Worm (Caenorhabditis elegans) whole organism, L4 larva: ENCODE data around the gene ZK622.5.

Experiments used
- R02D3.7 ChIP-seq: fragments of 150-350 bp; sonication (generic microtip); optimal IDR thresholded peaks from 3 replicates; lab custom pipeline; 2014; ENCODE audit warnings: missing biosample characterization, missing genetic modification characterization
- T20F7.1 ChIP-seq: fragments of 200-800 bp; sonication (Bioruptor generic); optimal IDR thresholded peaks from 2 replicates; lab custom pipeline; 2018; ENCODE audit warnings: mild to moderate bottlenecking, missing genetic modification characterization, missing compliant biosample characterization
- Y5F2A.4 ChIP-seq: fragments of 200-800 bp; sonication (Bioruptor generic); optimal IDR thresholded peaks from 2 replicates; lab custom pipeline; 2018; ENCODE audit warnings: mild to moderate bottlenecking, missing genetic modification characterization, missing compliant biosample characterization
- ZK337.2 ChIP-seq: fragments of 200-800 bp; sonication (Bioruptor generic); IDR thresholded peaks from 2 replicates; pipeline ENCODE4 v1.3.6; 2022; ENCODE audit warnings: missing genetic modification reagents, missing genetic modification characterization, missing compliant biosample characterization
- aha-1 ChIP-seq: fragments of 150-350 bp; peaks from one replicate; lab custom pipeline; 2014; ENCODE audit warnings: missing biosample characterization, missing genetic modification characterization
- arid-1 ChIP-seq: fragments of 200-800 bp; sonication (Bioruptor generic); conservative IDR thresholded peaks from 2 replicates; pipeline ENCODE4 v1.3.6; 2022; ENCODE audit warnings: missing genetic modification reagents, missing genetic modification characterization, missing compliant biosample characterization
- attf-4 ChIP-seq: sonication (generic microtip); optimal IDR thresholded peaks from 3 replicates; lab custom pipeline; 2017; ENCODE audit warnings: missing biosample characterization, missing genetic modification characterization
- ces-1 ChIP-seq: fragments of 150-350 bp; sonication (generic microtip); optimal IDR thresholded peaks from 4 replicates; lab custom pipeline; 2014; ENCODE audit warnings: missing biosample characterization, missing genetic modification reagents, missing genetic modification characterization
- cey-2 ChIP-seq: sonication (generic microtip); optimal IDR thresholded peaks from 3 replicates; lab custom pipeline; 2017; ENCODE audit warnings: missing genetic modification characterization, mild to moderate bottlenecking, missing compliant biosample characterization, antibody characterized with exemption, borderline replicate concordance; ENCODE audit not compliant: insufficient read depth
- daf-16 ChIP-seq, 3 experiments: sonication (generic microtip); optimal IDR thresholded peaks; 2 replicates each; lab custom pipeline; 2016 to 2017; ENCODE audit warnings: missing genetic modification characterization in 3 of 3, missing genetic modification reagents in 3 of 3, mild to moderate bottlenecking in 2 of 3, missing compliant biosample characterization in 2 of 3, missing biosample characterization in 1 of 3, moderate library complexity in 1 of 3
- dmd-6 ChIP-seq: fragments of 200-800 bp; sonication (Bioruptor generic); IDR thresholded peaks from 2 replicates; pipeline ENCODE4 v1.3.6; 2022; ENCODE audit warnings: missing genetic modification reagents, missing genetic modification characterization, missing compliant biosample characterization
- duxl-1 ChIP-seq: sonication (generic microtip); optimal IDR thresholded peaks from 2 replicates; lab custom pipeline; 2016; ENCODE audit warnings: mild to moderate bottlenecking, missing genetic modification characterization, moderate library complexity, missing compliant biosample characterization; ENCODE audit not compliant: poor library complexity
- dve-1 ChIP-seq: sonication (generic microtip); optimal IDR thresholded peaks from 2 replicates; lab custom pipeline; 2017; ENCODE audit warnings: antibody characterized with exemption, mild to moderate bottlenecking, missing genetic modification characterization, missing compliant biosample characterization; ENCODE audit not compliant: insufficient read depth
- fos-1 ChIP-seq: fragments of 150-350 bp; optimal IDR thresholded peaks from 2 replicates; lab custom pipeline; 2014; ENCODE audit warnings: missing biosample characterization, missing genetic modification characterization
- hif-1 ChIP-seq, 2 experiments: sonication (generic microtip); optimal IDR thresholded peaks; 2 replicates each; lab custom pipeline; 2016 to 2017; ENCODE audit warnings: missing compliant biosample characterization in 2 of 2, missing genetic modification characterization in 2 of 2, missing genetic modification reagents in 2 of 2, missing genotype in 2 of 2, mild to moderate bottlenecking in 1 of 2
- hlh-11 ChIP-seq: fragments of 200-800 bp; sonication (Bioruptor generic); optimal IDR thresholded peaks from 2 replicates; lab custom pipeline; 2018; ENCODE audit warnings: mild to moderate bottlenecking, missing genetic modification characterization, missing compliant biosample characterization
- hlh-30 ChIP-seq: sonication (generic microtip); optimal IDR thresholded peaks from 2 replicates; lab custom pipeline; 2017; ENCODE audit warnings: antibody characterized with exemption, mild to moderate bottlenecking, missing genetic modification characterization, missing compliant biosample characterization; ENCODE audit not compliant: insufficient read depth
- hmg-1.1 ChIP-seq: fragments of 200-800 bp; sonication (Bioruptor generic); IDR thresholded peaks from 2 replicates; pipeline ENCODE4 v1.3.6; 2022; ENCODE audit warnings: missing genetic modification reagents, missing genetic modification characterization, missing compliant biosample characterization
- jun-1 ChIP-seq: fragments of 150-350 bp; optimal IDR thresholded peaks from 2 replicates; lab custom pipeline; 2014; ENCODE audit warnings: missing biosample characterization, missing genetic modification reagents, missing genetic modification characterization
- lin-29 ChIP-seq: fragments of 200-800 bp; sonication (Bioruptor generic); IDR thresholded peaks from 2 replicates; pipeline ENCODE4 v1.3.6; 2022; ENCODE audit warnings: missing genetic modification reagents, missing genetic modification characterization, missing compliant biosample characterization
- lsy-2 ChIP-seq, 2 experiments: fragments of 150-350 bp in 1 of 2; sonication (generic microtip) in 1 of 2; optimal IDR thresholded peaks; 2 replicates each; lab custom pipeline; 2014 to 2017; ENCODE audit warnings: missing biosample characterization in 2 of 2, missing genetic modification characterization in 2 of 2
- madf-5 ChIP-seq, 2 experiments: fragments of 200-800 bp; sonication (Bioruptor generic); IDR thresholded peaks; 2 replicates each; pipeline ENCODE4 v1.3.6; 2022; ENCODE audit warnings: missing compliant biosample characterization in 2 of 2, missing genetic modification characterization in 2 of 2
- madf-9 ChIP-seq: fragments of 200-800 bp; sonication (Bioruptor generic); conservative IDR thresholded peaks from 2 replicates; pipeline ENCODE4 v1.3.6; 2022; ENCODE audit warnings: missing genetic modification reagents, missing genetic modification characterization, missing compliant biosample characterization
- mdl-1 ChIP-seq, 2 experiments: fragments of 150-350 bp in 1 of 2; sonication (generic microtip) in 1 of 2; optimal IDR thresholded peaks; 2 replicates each; lab custom pipeline; 2014 to 2017; ENCODE audit warnings: missing biosample characterization in 2 of 2, missing genetic modification characterization in 2 of 2
- mdt-29 ChIP-seq: fragments of 200-800 bp; sonication (Bioruptor generic); IDR thresholded peaks from 2 replicates; pipeline ENCODE4 v1.3.6; 2022; ENCODE audit warnings: missing genetic modification reagents, missing genetic modification characterization, missing compliant biosample characterization
- mep-1 ChIP-seq: fragments of 150-350 bp; sonication (generic microtip); optimal IDR thresholded peaks from 3 replicates; lab custom pipeline; 2014; ENCODE audit warnings: missing biosample characterization, missing genetic modification characterization
- mxl-2 ChIP-seq: fragments of 200-800 bp; sonication (Bioruptor generic); conservative IDR thresholded peaks from 2 replicates; pipeline ENCODE4 v1.3.6; 2022; ENCODE audit warnings: missing genetic modification reagents, missing genetic modification characterization, missing compliant biosample characterization
- nhr-28 ChIP-seq: fragments of 150-350 bp; optimal IDR thresholded peaks from 2 replicates; lab custom pipeline; 2014; ENCODE audit warnings: missing biosample characterization, missing genetic modification characterization
- nhr-42 ChIP-seq: fragments of 200-800 bp; sonication (Bioruptor generic); IDR thresholded peaks from 2 replicates; pipeline ENCODE4 v1.3.6; 2022; ENCODE audit warnings: missing genetic modification characterization, missing compliant biosample characterization
- nhr-6 ChIP-seq: fragments of 150-350 bp; optimal IDR thresholded peaks from 2 replicates; lab custom pipeline; 2014; ENCODE audit warnings: missing biosample characterization, missing genetic modification characterization
- nhr-77 ChIP-seq: fragments of 150-350 bp; optimal IDR thresholded peaks from 2 replicates; lab custom pipeline; 2014; ENCODE audit warnings: missing biosample characterization, missing genetic modification characterization
- pha-4 ChIP-seq, 2 experiments: fragments of 150-350 bp in 1 of 2; fragments of 200-800 bp in 1 of 2; sonication (Bioruptor generic) in 1 of 2; IDR thresholded peaks in 1 of 2; optimal IDR thresholded peaks in 1 of 2; 2 replicates each; pipeline versions ENCODE4 v1.3.6 to Lab custom; 2014 to 2022; ENCODE audit warnings: missing genetic modification characterization in 2 of 2, missing genetic modification reagents in 2 of 2, missing biosample characterization in 1 of 2, missing compliant biosample characterization in 1 of 2
- pqm-1 ChIP-seq: sonication (generic microtip); optimal IDR thresholded peaks from 2 replicates; lab custom pipeline; 2017; ENCODE audit warnings: missing biosample characterization, missing genetic modification characterization
- rbr-2 ChIP-seq: sonication (generic microtip); optimal IDR thresholded peaks from 2 replicates; lab custom pipeline; 2016; ENCODE audit warnings: missing genotype, missing genetic modification characterization, missing compliant biosample characterization
- set-16 ChIP-seq: fragments of 200-800 bp; sonication (Bioruptor generic); IDR thresholded peaks from 2 replicates; pipeline ENCODE4 v1.3.6; 2022; ENCODE audit warnings: missing genetic modification reagents, missing genetic modification characterization, missing compliant biosample characterization
- snpc-4 ChIP-seq: fragments of 150-350 bp; optimal IDR thresholded peaks from 2 replicates; lab custom pipeline; 2014; ENCODE audit warnings: missing biosample characterization, missing genetic modification characterization
- unc-62 ChIP-seq, 3 experiments: fragments of 150-350 bp in 1 of 3; sonication (generic microtip); optimal IDR thresholded peaks in 2 of 3; peaks in 1 of 3; 1 replicate in 1 of 3; 2 replicates in 2 of 3; lab custom pipeline; 2014 to 2017; ENCODE audit warnings: missing biosample characterization in 3 of 3, missing genetic modification characterization in 3 of 3, missing genetic modification reagents in 3 of 3, missing genotype in 1 of 3
- vab-7 ChIP-seq: fragments of 200-800 bp; sonication (Bioruptor generic); IDR thresholded peaks from 2 replicates; pipeline ENCODE4 v1.3.6; 2022; ENCODE audit warnings: missing genetic modification reagents, missing genetic modification characterization, missing compliant biosample characterization
- zfp-3 ChIP-seq: fragments of 200-800 bp; sonication (Bioruptor generic); conservative IDR thresholded peaks from 2 replicates; pipeline ENCODE4 v1.3.6; 2022; ENCODE audit warnings: missing genetic modification reagents, missing genetic modification characterization, missing compliant biosample characterization
- zip-11 ChIP-seq: fragments of 200-800 bp; sonication (Bioruptor generic); IDR thresholded peaks from 2 replicates; pipeline ENCODE4 v1.3.6; 2022; ENCODE audit warnings: missing genetic modification characterization, missing compliant biosample characterization

Gene ZK622.5

DNA sequence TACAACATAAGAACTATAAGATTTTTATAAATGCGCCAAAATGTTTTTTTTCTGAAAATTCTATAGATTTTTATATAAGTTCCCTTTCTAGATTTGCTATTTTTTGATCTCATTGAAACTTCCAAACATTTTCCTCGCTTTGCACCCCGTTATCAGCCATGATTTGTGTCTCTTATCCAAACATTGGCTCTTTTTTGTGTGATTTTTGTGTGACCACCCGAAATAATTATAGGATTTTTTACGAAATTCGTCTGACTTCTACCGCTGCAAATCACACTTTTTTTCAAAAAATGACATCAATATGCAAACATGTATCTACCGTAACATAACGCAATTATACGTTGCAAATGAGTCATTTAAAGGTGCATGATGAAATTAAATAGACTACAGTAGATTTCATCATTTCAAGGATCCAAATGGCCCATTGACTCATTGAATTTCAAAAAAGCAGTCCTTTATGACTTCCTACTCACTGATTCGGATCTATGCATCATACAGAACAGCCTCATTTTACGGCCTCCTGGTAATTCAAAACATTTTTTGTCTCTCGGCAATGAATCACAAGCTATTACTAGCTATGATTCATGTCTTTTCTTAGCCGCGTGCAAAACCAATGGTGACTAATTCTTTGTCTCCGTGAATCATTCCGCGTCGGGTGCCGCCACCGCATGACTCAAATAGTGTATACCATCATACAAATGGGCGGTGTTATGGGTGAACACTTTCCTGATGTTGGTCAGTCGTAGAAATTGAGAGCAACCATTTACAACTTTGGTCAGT lies 43.3 kb downstream of the ZK622.5 start:
- TF ChIP-seq fos-1 (tag; lab: Kevin White, UChicago) (peak; percentile 44), unc-62 (GFP tag; optimal IDR thresholded peaks at IDR 0.05 in 1 of 2; lab: Kevin White, UChicago) (peak in 1 of 2 experiments; percentile 96), unc-62 (tag; optimal IDR thresholded peaks at IDR 0.05; lab: Kevin White, UChicago) (no peak), nhr-42 (no peak), mdl-1 (tag; optimal IDR thresholded peaks at IDR 0.05; lab: Kevin White, UChicago) (peak; percentile 35 to 37), set-16 (no peak), ces-1 (GFP tag; lab: Kevin White, UChicago) (no peak), pha-4 (GFP tag; IDR thresholded peaks at IDR 0.05; lab: Robert Waterston, UW) (no peak), pha-4 (tag; optimal IDR thresholded peaks at IDR 0.05; lab: Kevin White, UChicago) (peak; percentile 5), pqm-1 (tag; lab: Kevin White, UChicago) (peak; percentile 76), duxl-1 (tag; lab: Kevin White, UChicago) (peak; percentile 7), dmd-6 (GFP tag; lab: Robert Waterston, UW) (peak; percentile 64), madf-9 (GFP tag; lab: Robert Waterston, UW) (no peak), hlh-11 (peak; percentile 2), hif-1 (tag; optimal IDR thresholded peaks at IDR 0.05; lab: Kevin White, UChicago) (peak in 1 of 2 experiments; percentile 9), nhr-6 (tag; lab: Kevin White, UChicago) (peak; percentile 62), hlh-30 (tag; lab: Kevin White, UChicago) (peak; percentile 38), dve-1 (peak; percentile 21), ZK337.2 (GFP tag; lab: Robert Waterston, UW) (no peak)

DNA sequence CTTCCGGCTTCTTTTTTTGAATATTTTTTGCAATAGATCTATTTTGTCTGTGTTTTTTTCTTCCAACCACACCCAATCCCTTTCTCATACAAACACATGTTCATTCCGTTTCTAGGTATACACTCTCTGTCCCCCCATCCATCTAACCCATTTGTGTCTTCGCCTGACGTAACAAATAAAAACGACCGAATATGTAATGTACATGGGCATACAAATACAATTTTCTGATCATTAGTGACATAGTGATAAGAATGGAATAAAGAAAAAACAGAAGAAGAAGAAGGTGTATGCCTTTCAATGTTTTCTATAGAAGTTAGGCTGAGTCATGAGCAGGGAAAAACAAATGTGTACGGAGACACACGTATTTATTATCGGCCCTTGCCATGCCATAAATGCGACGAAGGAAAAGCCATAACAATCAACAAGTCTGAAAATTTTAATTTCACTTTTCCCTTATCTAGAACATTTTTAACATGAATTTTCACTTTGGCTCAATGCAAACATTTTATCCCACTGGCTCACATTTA lies 44.5 kb downstream of the ZK622.5 start:
- TF ChIP-seq lin-29 (no peak), rbr-2 (tag; lab: Kevin White, UChicago) (peak; percentile 31), cey-2 (tag; lab: Kevin White, UChicago) (peak; percentile 6), nhr-28 (peak; percentile 11), hlh-11 (peak; percentile 21), hlh-30 (tag; lab: Kevin White, UChicago) (no peak), mdl-1 (tag; optimal IDR thresholded peaks at IDR 0.05; lab: Kevin White, UChicago) (no peak), aha-1 (tag; lab: Kevin White, UChicago) (peak; percentile 44), T20F7.1 (GFP tag; lab: Kevin White, UChicago) (peak; percentile 27), lsy-2 (tag; optimal IDR thresholded peaks at IDR 0.05; lab: Kevin White, UChicago) (peak in 1 of 2 experiments; percentile 34), daf-16 (GFP tag; optimal IDR thresholded peaks at IDR 0.05; lab: Kevin White, UChicago) (no peak), daf-16 (tag; optimal IDR thresholded peaks at IDR 0.05; lab: Kevin White, UChicago) (peak; percentile 78), snpc-4 (tag; lab: Kevin White, UChicago) (no peak), pqm-1 (tag; lab: Kevin White, UChicago) (peak; percentile 30), dve-1 (peak; percentile 32)

DNA sequence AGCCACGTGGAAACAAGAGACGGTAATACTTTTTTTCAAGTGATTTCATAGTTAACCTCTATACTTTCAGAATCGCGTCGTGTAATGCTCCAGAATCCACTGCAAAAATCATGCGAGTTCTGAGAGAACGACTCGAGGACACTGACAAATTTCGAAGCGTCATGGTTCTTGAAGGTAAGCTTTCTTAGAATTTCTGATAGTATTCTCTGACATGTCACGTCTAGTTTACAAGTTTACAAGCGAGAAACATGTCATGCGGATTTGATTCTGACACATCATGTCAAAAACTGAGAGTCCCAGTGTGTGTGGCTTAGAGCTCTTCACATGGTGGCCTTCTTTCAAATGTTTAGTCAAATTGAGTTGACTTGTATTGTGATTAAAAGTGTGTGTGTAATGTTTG lies 45.4 kb downstream of the ZK622.5 start:
- peak in 1 of 2 experiments; percentile 89 for TF ChIP-seq unc-62 (GFP tag; optimal IDR thresholded peaks at IDR 0.05 in 1 of 2; lab: Kevin White, UChicago)
- TF ChIP-seq unc-62 (tag; optimal IDR thresholded peaks at IDR 0.05; lab: Kevin White, UChicago) = no peak
- no peak for TF ChIP-seq mdt-29 (GFP tag; lab: Robert Waterston, UW)
- TF ChIP-seq zip-11 (GFP tag; lab: Robert Waterston, UW) = no peak
- no peak for TF ChIP-seq aha-1 (tag; lab: Kevin White, UChicago)
- TF ChIP-seq hlh-30 (tag; lab: Kevin White, UChicago) = peak; percentile 19

DNA sequence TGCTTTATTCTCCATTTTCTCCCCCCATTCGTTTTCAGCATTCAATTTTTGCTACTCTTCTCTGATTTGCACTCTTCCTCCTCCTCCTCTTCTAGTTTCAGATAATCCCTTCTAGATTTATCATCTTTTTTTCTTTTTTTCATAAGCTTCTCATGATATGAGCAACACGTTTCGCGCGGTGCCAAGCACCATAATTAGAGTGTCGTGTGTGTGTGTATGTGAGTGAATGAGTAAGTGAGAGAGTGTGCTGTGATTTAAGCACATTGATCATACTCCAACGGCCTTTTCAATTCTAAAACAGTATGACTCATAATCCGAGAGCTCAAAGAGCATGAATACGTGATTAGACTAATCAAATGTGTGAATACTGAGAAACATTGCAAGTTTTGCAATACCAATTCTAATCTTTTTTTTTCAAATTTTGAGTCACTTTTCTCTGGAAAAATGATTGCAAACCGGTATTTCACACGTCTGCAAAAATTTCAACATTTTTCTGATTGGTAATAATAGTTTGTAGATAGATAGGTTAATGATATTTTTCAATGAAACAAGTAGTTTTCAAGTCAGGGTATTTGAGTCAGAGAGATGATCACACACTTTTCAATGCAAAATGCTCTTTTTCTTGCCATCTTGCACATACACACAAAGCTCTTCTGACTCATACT lies 46.3 kb downstream of the ZK622.5 start:
- no peak for TF ChIP-seq hmg-1.1 (GFP tag; lab: Robert Waterston, UW)
- TF ChIP-seq vab-7 (GFP tag; lab: Robert Waterston, UW) = no peak
- no peak for TF ChIP-seq madf-5 (GFP tag; IDR thresholded peaks at IDR 0.05; lab: Robert Waterston, UW)
- TF ChIP-seq mep-1 (tag; lab: Kevin White, UChicago) = no peak
- TF ChIP-seq Y5F2A.4 (GFP tag; lab: Kevin White, UChicago) = no peak
- no peak for TF ChIP-seq jun-1 (tag; lab: Kevin White, UChicago)
- no peak for TF ChIP-seq mxl-2
- TF ChIP-seq arid-1 = no peak
- peak; percentile 67 for TF ChIP-seq nhr-6 (tag; lab: Kevin White, UChicago)
- no peak for TF ChIP-seq nhr-77 (tag; lab: Kevin White, UChicago)
- TF ChIP-seq R02D3.7 = no peak
- TF ChIP-seq zfp-3 (GFP tag; lab: Robert Waterston, UW) = no peak
- no peak for TF ChIP-seq attf-4
